Worm (Caenorhabditis elegans): ENCODE data around the gene F54B11.9.

The F54B11.9 gene

DNA sequence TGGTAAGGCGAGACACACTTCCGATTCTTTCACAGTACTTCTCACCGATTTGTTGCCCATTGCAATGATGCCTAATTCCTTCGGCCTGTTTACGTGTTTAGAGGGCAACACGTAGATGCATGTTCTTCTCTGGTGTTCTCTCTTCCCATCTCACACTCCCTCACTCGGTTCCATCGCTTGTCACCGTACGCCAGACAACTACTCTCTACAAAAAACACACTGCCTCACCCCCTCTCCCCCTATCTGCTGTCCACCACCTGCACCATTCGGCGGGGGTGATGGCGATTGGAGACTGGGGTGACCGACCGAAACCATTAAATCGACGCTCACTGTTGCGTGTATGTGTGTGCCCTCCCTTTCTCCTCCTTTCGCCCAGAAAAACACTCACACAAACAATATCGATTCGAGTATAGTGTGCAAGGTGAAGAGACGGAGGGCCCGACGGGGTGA lies 21.4 kb upstream of the F54B11.9 start (continued):
- TF ChIP-seq mdt-29 (GFP tag; IDR thresholded peaks at IDR 0.05) (no peak), T20F7.1 (GFP tag; optimal IDR thresholded peaks at IDR 0.05) (no peak), aha-1 (tag) (peak; percentile 99), snpc-1.2 (GFP tag; IDR thresholded peaks at IDR 0.05) (no peak), daf-8 (GFP tag; IDR thresholded peaks at IDR 0.05) (no peak), pqm-1 (tag; optimal IDR thresholded peaks at IDR 0.05) (no peak), hlh-11 (tag; optimal IDR thresholded peaks at IDR 0.05) (peak; percentile 87), skn-1 (tag; optimal IDR thresholded peaks at IDR 0.05) (no peak), nhr-237 (tag; optimal IDR thresholded peaks at IDR 0.05) (no peak), ces-1 (GFP tag; optimal IDR thresholded peaks at IDR 0.05) (no peak), ama-1 (optimal IDR thresholded peaks at IDR 0.05) (no peak), nhr-42 (GFP tag; IDR thresholded peaks at IDR 0.05) (0 out of 2 replicates have a peak, but pooled peaks have one; percentile 28), zip-2 (tag; optimal IDR thresholded peaks at IDR 0.05) (peak; percentile 4), ztf-7 (tag; optimal IDR thresholded peaks at IDR 0.05) (no peak), dve-1 (tag; optimal IDR thresholded peaks at IDR 0.05; ENCODE audit: insufficient read depth) (peak; percentile 8), nhr-77 (tag; optimal IDR thresholded peaks at IDR 0.05) (no peak), rbr-2 (tag; optimal IDR thresholded peaks at IDR 0.05) (peak; percentile 36), lsy-2 (tag; optimal IDR thresholded peaks at IDR 0.05) (no peak), F26F4.8 (GFP tag; conservative IDR thresholded peaks at IDR 0.05) (no peak), tra-1 (GFP tag; IDR thresholded peaks at IDR 0.05) (no peak), nhr-102 (tag; optimal IDR thresholded peaks at IDR 0.05) (peak; percentile 65), ceh-44 (GFP tag; IDR thresholded peaks at IDR 0.05) (no peak), php-3 (GFP tag; IDR thresholded peaks at IDR 0.05) (peak; percentile 78), zag-1 (tag; optimal IDR thresholded peaks at IDR 0.05) (no peak), dpl-1 (GFP tag; optimal IDR thresholded peaks at IDR 0.05) (peak; percentile 13), unc-62 (GFP tag; optimal IDR thresholded peaks at IDR 0.05 in 1 of 2) (no peak), unc-62 (tag; optimal IDR thresholded peaks at IDR 0.05) (no peak), nhr-6 (tag; optimal IDR thresholded peaks at IDR 0.05) (no peak), egl-43 (GFP tag; IDR thresholded peaks at IDR 0.05) (no peak; the same call in 1 of the 2 replicates), F49E8.2 (tag; optimal IDR thresholded peaks at IDR 0.05; ENCODE audit: borderline replicate concordance) (no peak), R02D3.7 (tag; optimal IDR thresholded peaks at IDR 0.05) (no peak), jun-1 (tag; optimal IDR thresholded peaks at IDR 0.05) (no peak), saeg-2 (GFP tag; IDR thresholded peaks at IDR 0.05) (0 out of 2 replicates have a peak, but pooled peaks have one; percentile 16), daf-19 (GFP tag; conservative IDR thresholded peaks at IDR 0.05) (no peak), unc-130 (GFP tag; optimal IDR thresholded peaks at IDR 0.05) (no peak), ceh-32 (tag; optimal IDR thresholded peaks at IDR 0.05; ENCODE audit: poor library complexity) (no peak), zfp-2 (tag; optimal IDR thresholded peaks at IDR 0.05) (no peak), mep-1 (tag; optimal IDR thresholded peaks at IDR 0.05) (peak; percentile 72), dmd-8 (GFP tag; IDR thresholded peaks at IDR 0.05) (no peak), Y48G9A.11 (GFP tag; IDR thresholded peaks at IDR 0.05) (no peak), D1046.2 (GFP tag; IDR thresholded peaks at IDR 0.05) (0 out of 2 replicates have a peak, but pooled peaks have one; percentile 41), ZK337.2 (GFP tag; IDR thresholded peaks at IDR 0.05) (no peak), fkh-10 (GFP tag; optimal IDR thresholded peaks at IDR 0.05) (no peak), lin-38 (GFP tag; IDR thresholded peaks at IDR 0.05) (no peak), tag-97 (GFP tag; IDR thresholded peaks at IDR 0.05) (no peak), nhr-11 (tag; optimal IDR thresholded peaks at IDR 0.05) (no peak), aly-2 (tag; optimal IDR thresholded peaks at IDR 0.05) (no peak), snpc-4 (tag; optimal IDR thresholded peaks at IDR 0.05) (no peak), Y105C5A.15 (GFP tag; IDR thresholded peaks at IDR 0.05) (no peak), F44E2.7 (GFP tag; IDR thresholded peaks at IDR 0.05) (no peak), lin-39 (tag; optimal IDR thresholded peaks at IDR 0.05) (no peak), hif-1 (tag; optimal IDR thresholded peaks at IDR 0.05) (peak in 1 of 2 experiments; percentile 42), ztf-11 (tag; optimal IDR thresholded peaks at IDR 0.05) (no peak), zip-11 (GFP tag; IDR thresholded peaks at IDR 0.05) (no peak)

Measured in whole organism, L4 larva.